Worm (Caenorhabditis elegans) whole organism, L4 larva: ENCODE data around the gene R07B7.2.

ENCODE experiments used
- Y5F2A.4 ChIP-seq: fragments of 200-800 bp; sonication (Bioruptor generic); optimal IDR thresholded peaks from 2 replicates; lab custom pipeline; 2018; ENCODE audit warnings: mild to moderate bottlenecking, missing genetic modification characterization, missing compliant biosample characterization
- aha-1 ChIP-seq: fragments of 150-350 bp; peaks from one replicate; lab custom pipeline; 2014; ENCODE audit warnings: missing biosample characterization, missing genetic modification characterization
- ces-1 ChIP-seq: fragments of 150-350 bp; sonication (generic microtip); optimal IDR thresholded peaks from 4 replicates; lab custom pipeline; 2014; ENCODE audit warnings: missing biosample characterization, missing genetic modification reagents, missing genetic modification characterization
- ctbp-1 ChIP-seq: fragments of 200-800 bp; sonication (Bioruptor generic); IDR thresholded peaks from 2 replicates; pipeline ENCODE4 v1.3.6; 2022; ENCODE audit warnings: missing genetic modification reagents, missing genetic modification characterization, missing compliant biosample characterization
- dpl-1 ChIP-seq: fragments of 150-350 bp; optimal IDR thresholded peaks from 2 replicates; lab custom pipeline; 2014; ENCODE audit warnings: missing biosample characterization, missing genetic modification reagents, missing genetic modification characterization
- egl-27 ChIP-seq: sonication (generic microtip); optimal IDR thresholded peaks from 3 replicates; lab custom pipeline; 2017; ENCODE audit warnings: missing biosample characterization, missing genetic modification reagents, missing genetic modification characterization
- lin-1 ChIP-seq: fragments of 200-800 bp; sonication (Bioruptor generic); IDR thresholded peaks from 2 replicates; pipeline ENCODE4 v1.3.6; 2022; ENCODE audit warnings: missing genetic modification reagents, missing genetic modification characterization, missing compliant biosample characterization
- nhr-25 ChIP-seq: sonication (generic microtip); optimal IDR thresholded peaks from 2 replicates; lab custom pipeline; 2017; ENCODE audit warnings: missing genetic modification characterization, mild to moderate bottlenecking, missing compliant biosample characterization, antibody characterized with exemption, moderate library complexity, borderline replicate concordance; ENCODE audit not compliant: insufficient read depth
- pqm-1 ChIP-seq: sonication (generic microtip); optimal IDR thresholded peaks from 2 replicates; lab custom pipeline; 2017; ENCODE audit warnings: missing biosample characterization, missing genetic modification characterization
- skn-1 ChIP-seq: fragments of 150-350 bp; optimal IDR thresholded peaks from 2 replicates; lab custom pipeline; 2014; ENCODE audit warnings: missing biosample characterization, missing genetic modification characterization
- unc-62 ChIP-seq, 3 experiments: fragments of 150-350 bp in 1 of 3; sonication (generic microtip); optimal IDR thresholded peaks in 2 of 3; peaks in 1 of 3; 1 replicate in 1 of 3; 2 replicates in 2 of 3; lab custom pipeline; 2014 to 2017; ENCODE audit warnings: missing biosample characterization in 3 of 3, missing genetic modification characterization in 3 of 3, missing genetic modification reagents in 3 of 3, missing genotype in 1 of 3
- zfp-2 ChIP-seq: sonication (generic microtip); optimal IDR thresholded peaks from 2 replicates; lab custom pipeline; 2016; ENCODE audit warnings: mild to moderate bottlenecking, missing genetic modification characterization, missing compliant biosample characterization

DNA sequence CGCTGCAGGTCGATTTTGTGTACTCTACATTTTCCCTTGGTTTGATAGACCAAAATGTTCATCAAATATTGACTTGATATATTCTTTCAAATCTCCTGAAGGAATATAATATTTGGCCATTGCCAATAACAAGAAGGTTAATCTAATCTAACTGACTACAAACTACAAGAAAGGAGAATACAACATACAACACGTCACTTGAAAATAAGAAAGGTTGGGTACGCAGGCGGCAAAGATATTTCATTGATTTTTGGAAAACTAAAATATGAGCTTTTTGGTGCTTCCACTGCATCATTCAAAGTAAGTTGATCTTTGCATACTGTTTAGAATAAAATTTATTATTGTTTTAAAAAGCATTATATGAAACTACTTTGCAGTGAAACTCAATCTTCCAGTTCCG lies 38.6 kb upstream of the R07B7.2 start, which contains the start of gene nhr-209:
- no peak for TF ChIP-seq aha-1
- no peak for TF ChIP-seq lin-1 (GFP tag; lab: Robert Waterston, UW)
- TF ChIP-seq nhr-25: no peak
- TF ChIP-seq ctbp-1: no peak
- no peak for TF ChIP-seq dpl-1 (GFP tag; lab: Kevin White, UChicago)
- TF ChIP-seq pqm-1 (tag; lab: Kevin White, UChicago): no peak
- no peak for TF ChIP-seq ces-1 (GFP tag; lab: Kevin White, UChicago)
- no peak for TF ChIP-seq egl-27 (tag; lab: Kevin White, UChicago)
- no peak for TF ChIP-seq skn-1
- no peak for TF ChIP-seq zfp-2
- no peak for TF ChIP-seq Y5F2A.4 (GFP tag; lab: Kevin White, UChicago)
- TF ChIP-seq unc-62 (GFP tag; optimal IDR thresholded peaks at IDR 0.05 in 1 of 2; lab: Kevin White, UChicago): no peak
- TF ChIP-seq unc-62 (tag; optimal IDR thresholded peaks at IDR 0.05; lab: Kevin White, UChicago): no peak
